Fruit fly (Drosophila melanogaster): ENCODE results near the gene Rev1.
A peak's percentile ranks its signal among the peaks of the same experiment; 100 is the strongest.

Rev1 gene

DNA sequence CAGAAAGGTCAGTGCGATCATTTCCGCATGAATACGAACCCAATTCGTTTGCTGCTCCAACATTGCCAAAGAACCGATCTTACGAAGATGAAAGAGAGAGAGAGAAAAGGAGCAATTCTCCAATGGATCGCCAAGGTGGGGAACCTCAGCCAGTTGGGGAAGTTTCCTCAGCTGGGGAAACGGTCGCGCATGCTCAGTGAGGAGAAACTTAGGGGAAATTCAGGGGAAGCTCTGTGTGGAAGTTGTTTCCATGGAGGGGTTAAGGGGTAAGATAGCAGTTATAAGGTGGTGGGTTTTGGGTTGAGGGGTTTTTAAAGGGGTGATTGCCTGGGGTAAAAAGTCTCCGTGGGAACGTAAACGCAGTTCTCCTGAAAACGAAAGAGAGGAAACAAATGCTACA is 19.2 kb downstream of the Rev1 start (continued):
- TF ChIP-seq CG11504 (tag; optimal IDR thresholded peaks at IDR 0.05), result peak; percentile 0
- TF ChIP-seq Opbp (GFP tag; IDR thresholded peaks at IDR 0.05; ENCODE audit: partially characterized antibody), result 0 out of 3 replicates have a peak, but pooled peaks have one; percentile 11
- TF ChIP-seq HLH4C (GFP tag; IDR thresholded peaks at IDR 0.05; ENCODE audit: partially characterized antibody), result 0 out of 3 replicates have a peak, but pooled peaks have one; percentile 24
- 0 out of 2 replicates have a peak, but pooled peaks have one; percentile 13 for TF ChIP-seq Scr (GFP tag; IDR thresholded peaks at IDR 0.05; ENCODE audit: partially characterized antibody)
- TF ChIP-seq Trl (optimal IDR thresholded peaks at IDR 0.05), result peak; percentile 42 to 65
- no peak for TF ChIP-seq Trl (GFP tag; optimal IDR thresholded peaks at IDR 0.05)
- peak; percentile 41 for TF ChIP-seq sens (GFP tag)
- no peak for TF ChIP-seq Spps (tag; optimal IDR thresholded peaks at IDR 0.05)
- no peak for TF ChIP-seq CG12744 (GFP tag; optimal IDR thresholded peaks at IDR 0.05)

DNA sequence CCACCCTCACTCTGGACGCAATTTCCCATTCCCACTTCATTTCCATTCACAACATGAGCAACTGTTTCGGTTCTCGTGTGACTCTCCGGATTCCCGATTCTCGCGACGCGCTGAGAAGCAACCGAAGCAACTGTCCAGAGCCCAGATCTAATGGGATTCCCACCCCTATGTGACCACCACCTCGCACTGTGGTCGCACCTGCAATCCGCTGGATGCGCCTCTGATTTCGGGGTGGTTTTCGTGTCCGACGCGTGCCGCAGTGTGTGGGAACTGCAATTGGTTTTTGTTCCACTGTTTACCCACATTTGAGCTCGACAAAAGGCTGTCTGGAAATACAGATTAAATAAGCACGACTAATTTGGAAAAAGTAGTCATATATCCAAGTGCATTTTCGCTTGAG is 21.7 kb downstream of the Rev1 start:
- TF ChIP-seq vnd (GFP tag; IDR thresholded peaks at IDR 0.05; ENCODE audit: partially characterized antibody) (no peak), seq (GFP tag; IDR thresholded peaks at IDR 0.05) (peak; percentile 37; the same call in 1 of the 2 replicates), gcm (GFP tag; optimal IDR thresholded peaks at IDR 0.05) (no peak), CG2202 (tag; optimal IDR thresholded peaks at IDR 0.05) (no peak), CG9797 (GFP tag; optimal IDR thresholded peaks at IDR 0.05) (no peak), Hey (tag; optimal IDR thresholded peaks at IDR 0.05) (peak; percentile 45), Dp (GFP tag; optimal IDR thresholded peaks at IDR 0.05) (no peak), nerfin-1 (tag; optimal IDR thresholded peaks at IDR 0.05) (peak; percentile 65), CG32532 (GFP tag; IDR thresholded peaks at IDR 0.05) (no peak), gsb-n (tag; optimal IDR thresholded peaks at IDR 0.05) (peak; percentile 57), Rfx (GFP tag; IDR thresholded peaks at IDR 0.05) (no peak), CG32772 (GFP tag; IDR thresholded peaks at IDR 0.05) (no peak), CG17359 (tag; optimal IDR thresholded peaks at IDR 0.05) (no peak), twi (tag; optimal IDR thresholded peaks at IDR 0.05) (no peak), tap (tag; optimal IDR thresholded peaks at IDR 0.05) (no peak), CG16863 (GFP tag; optimal IDR thresholded peaks at IDR 0.05) (no peak), CG7786 (GFP tag; optimal IDR thresholded peaks at IDR 0.05) (no peak), pros (GFP tag; optimal IDR thresholded peaks at IDR 0.05) (peak; percentile 81), tio (GFP tag; optimal IDR thresholded peaks at IDR 0.05) (no peak), sens (GFP tag) (peak; percentile 41), CG1602 (GFP tag; optimal IDR thresholded peaks at IDR 0.05) (no peak), Gsc (GFP tag; IDR thresholded peaks at IDR 0.05) (no peak), zen (tag; optimal IDR thresholded peaks at IDR 0.05) (no peak), fd96Cb (tag; optimal IDR thresholded peaks at IDR 0.05) (no peak), lov (optimal IDR thresholded peaks at IDR 0.05) (no peak), lov (GFP tag; IDR thresholded peaks at IDR 0.05) (0 out of 3 replicates have a peak, but pooled peaks have one; percentile 25), Hsf (GFP tag; optimal IDR thresholded peaks at IDR 0.05) (no peak), Ravus (GFP tag; IDR thresholded peaks at IDR 0.05) (no peak), unpg (GFP tag; optimal IDR thresholded peaks at IDR 0.05) (no peak), az2 (GFP tag; optimal IDR thresholded peaks at IDR 0.05) (no peak), CG6175 (GFP tag; IDR thresholded peaks at IDR 0.05) (no peak), hth (optimal IDR thresholded peaks at IDR 0.05) (no peak), CG11696 (GFP tag; IDR thresholded peaks at IDR 0.05) (no peak)

DNA sequence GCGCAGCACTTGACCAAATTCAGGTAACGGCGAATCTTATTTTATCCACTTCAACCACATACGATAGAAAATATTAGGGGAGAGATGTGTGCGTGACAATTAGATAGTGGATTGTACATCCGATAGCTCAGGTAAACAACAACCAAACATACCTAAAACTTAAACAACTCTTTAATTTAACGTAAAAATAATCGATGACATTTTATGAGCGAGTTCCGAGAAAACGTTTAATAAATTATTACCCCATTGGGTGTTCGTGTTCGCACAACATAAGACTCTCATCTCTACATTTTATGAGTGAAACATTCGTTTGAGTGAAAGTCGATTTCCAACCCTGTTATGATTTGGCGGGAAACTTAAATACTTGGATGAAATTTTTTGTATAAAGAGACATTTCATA is 26.1 kb downstream of the Rev1 start, which contains the start of gene CG17129:
Gene CG17129, minus strand, starts transcription at position 69 of the 400 bp plus-strand sequence.
- TF ChIP-seq CG15514 (GFP tag; optimal IDR thresholded peaks at IDR 0.05) (peak; percentile 81), Blimp-1 (GFP tag; optimal IDR thresholded peaks at IDR 0.05) (peak; percentile 86), CoRest (tag; optimal IDR thresholded peaks at IDR 0.05) (peak; percentile 79), unc-4 (GFP tag; IDR thresholded peaks at IDR 0.05; ENCODE audit: partially characterized antibody) (peak; percentile 95), CG31224 (GFP tag; IDR thresholded peaks at IDR 0.05) (peak; percentile 58), hkb (optimal IDR thresholded peaks at IDR 0.05) (no peak), hkb (GFP tag; IDR thresholded peaks at IDR 0.05) (peak; percentile 77), trh (GFP tag; optimal IDR thresholded peaks at IDR 0.05) (peak; percentile 47), CG17186 (GFP tag; optimal IDR thresholded peaks at IDR 0.05) (peak; percentile 66), aop (GFP tag; IDR thresholded peaks at IDR 0.05) (no peak), ci (GFP tag; IDR thresholded peaks at IDR 0.05) (peak; percentile 87), Usf (GFP tag; optimal IDR thresholded peaks at IDR 0.05) (no peak)
